Worm (Caenorhabditis elegans): Measurements from ENCODE around the gene C46A5.4.

Gene C46A5.4

ce11 chrIV:7757245-7757644 lies at the start of gene C46A5.4:
TSS of gene C46A5.4 (minus strand) at chrIV:7757345.
- TF ChIP-seq ceh-39 (tag; optimal IDR thresholded peaks at IDR 0.05) (no peak), zip-8 (tag; optimal IDR thresholded peaks at IDR 0.05) (peak; percentile 57)

ce11 chrIV:7804740-7805139 lies 47.6 kb upstream of the C46A5.4 start, which contains the start of gene C33H5.2:
TSS of gene C33H5.2 (plus strand) at chrIV:7805040.
- no peak for TF ChIP-seq elt-3 (tag; optimal IDR thresholded peaks at IDR 0.05)
- TF ChIP-seq elt-1 (tag; optimal IDR thresholded peaks at IDR 0.05; ENCODE audit: borderline replicate concordance, insufficient read depth), result peak; percentile 64

- TF ChIP-seq bed-3 (GFP tag; optimal IDR thresholded peaks at IDR 0.05) (no peak), unc-39 (tag; optimal IDR thresholded peaks at IDR 0.05) (no peak), lsy-2 (tag; optimal IDR thresholded peaks at IDR 0.05) (no peak), nhr-237 (tag; optimal IDR thresholded peaks at IDR 0.05) (no peak), lin-32 (GFP tag; optimal IDR thresholded peaks at IDR 0.05) (no peak), unc-62 (GFP tag; optimal IDR thresholded peaks at IDR 0.05) (no peak), tbx-8 (GFP tag; optimal IDR thresholded peaks at IDR 0.05) (no peak), cnd-1 (tag; optimal IDR thresholded peaks at IDR 0.05) (no peak), elt-3 (tag; optimal IDR thresholded peaks at IDR 0.05) (no peak), snpc-4 (tag; optimal IDR thresholded peaks at IDR 0.05) (no peak)
Observed at ce11 chrIV:7803250-7803649, 46.1 kb upstream of the C46A5.4 start, which contains the start of gene C33H5.16. TSS of gene C33H5.16 (minus strand) at chrIV:7803350.

- no peak for TF ChIP-seq nhr-76 (tag; optimal IDR thresholded peaks at IDR 0.05)
- TF ChIP-seq sptf-1 (tag; optimal IDR thresholded peaks at IDR 0.05), result no peak
- no peak for TF ChIP-seq unc-120 (tag; optimal IDR thresholded peaks at IDR 0.05; ENCODE audit: poor library complexity, severe bottlenecking)
- no peak for TF ChIP-seq nhr-2 (tag; optimal IDR thresholded peaks at IDR 0.05)
- TF ChIP-seq unc-39 (tag; optimal IDR thresholded peaks at IDR 0.05), result no peak
- no peak for TF ChIP-seq zip-8 (tag; optimal IDR thresholded peaks at IDR 0.05)
- no peak for TF ChIP-seq nhr-28 (tag; optimal IDR thresholded peaks at IDR 0.05)
- no peak for TF ChIP-seq elt-1 (tag; optimal IDR thresholded peaks at IDR 0.05; ENCODE audit: borderline replicate concordance, insufficient read depth)
- TF ChIP-seq ceh-83 (GFP tag; optimal IDR thresholded peaks at IDR 0.05), result no peak
- no peak for TF ChIP-seq mls-2 (tag; optimal IDR thresholded peaks at IDR 0.05)
- no peak for TF ChIP-seq lin-32 (GFP tag; optimal IDR thresholded peaks at IDR 0.05)
- no peak for TF ChIP-seq mab-5 (tag; optimal IDR thresholded peaks at IDR 0.05)
- TF ChIP-seq mep-1 (tag; optimal IDR thresholded peaks at IDR 0.05), result no peak
- no peak for TF ChIP-seq drap-1 (GFP tag; optimal IDR thresholded peaks at IDR 0.05)
- TF ChIP-seq ceh-39 (tag; optimal IDR thresholded peaks at IDR 0.05), result no peak
- no peak for TF ChIP-seq hlh-1 (tag; optimal IDR thresholded peaks at IDR 0.05)
- TF ChIP-seq bed-3 (GFP tag; optimal IDR thresholded peaks at IDR 0.05), result no peak
- TF ChIP-seq nhr-12 (tag; optimal IDR thresholded peaks at IDR 0.05), result no peak
Observed at ce11 chrIV:7800338-7800737, 43.2 kb upstream of the C46A5.4 start.

- TF ChIP-seq zip-8 (tag; optimal IDR thresholded peaks at IDR 0.05) (no peak), lin-32 (GFP tag; optimal IDR thresholded peaks at IDR 0.05) (no peak), elt-1 (tag; optimal IDR thresholded peaks at IDR 0.05; ENCODE audit: borderline replicate concordance, insufficient read depth) (no peak), pha-4 (tag; optimal IDR thresholded peaks at IDR 0.05) (no peak), ztf-11 (tag; optimal IDR thresholded peaks at IDR 0.05) (no peak), cnd-1 (tag; optimal IDR thresholded peaks at IDR 0.05) (no peak), ceh-83 (GFP tag; optimal IDR thresholded peaks at IDR 0.05) (no peak), mep-1 (tag; optimal IDR thresholded peaks at IDR 0.05) (no peak), ceh-39 (tag; optimal IDR thresholded peaks at IDR 0.05) (no peak), mab-5 (tag; optimal IDR thresholded peaks at IDR 0.05) (no peak), sptf-1 (tag; optimal IDR thresholded peaks at IDR 0.05) (no peak), hlh-1 (tag; optimal IDR thresholded peaks at IDR 0.05) (no peak), unc-120 (tag; optimal IDR thresholded peaks at IDR 0.05; ENCODE audit: poor library complexity, severe bottlenecking) (no peak), bed-3 (GFP tag; optimal IDR thresholded peaks at IDR 0.05) (no peak), M03D4.4 (tag; optimal IDR thresholded peaks at IDR 0.05) (no peak)
Observed at ce11 chrIV:7796432-7797113, 39.4 kb upstream of the C46A5.4 start, which contains the start of gene sgo-1. TSS of gene sgo-1 (minus strand) at chrIV:7796482.

- TF ChIP-seq zip-8 (tag; optimal IDR thresholded peaks at IDR 0.05) (no peak), unc-62 (GFP tag; optimal IDR thresholded peaks at IDR 0.05) (no peak), lsy-2 (tag; optimal IDR thresholded peaks at IDR 0.05) (no peak), lin-32 (GFP tag; optimal IDR thresholded peaks at IDR 0.05) (no peak), mls-2 (tag; optimal IDR thresholded peaks at IDR 0.05) (no peak), flh-1 (GFP tag; optimal IDR thresholded peaks at IDR 0.05) (no peak), lin-13 (tag; optimal IDR thresholded peaks at IDR 0.05) (no peak), ces-1 (GFP tag; optimal IDR thresholded peaks at IDR 0.05) (no peak), unc-39 (tag; optimal IDR thresholded peaks at IDR 0.05) (no peak)
Observed at ce11 chrIV:7794709-7795108, 37.6 kb upstream of the C46A5.4 start, which contains the start of gene ntp-1. TSS of gene ntp-1 (minus strand) at chrIV:7794809.

Measured in whole organism, mixed stage, embryonic.